Worm (Caenorhabditis elegans): Measurements from ENCODE around the gene K02D10.8.

- TF ChIP-seq dmd-6 (GFP tag; IDR thresholded peaks at IDR 0.05) = no peak
- TF ChIP-seq ceh-28 (tag; optimal IDR thresholded peaks at IDR 0.05) = no peak
- TF ChIP-seq cey-2 (tag; optimal IDR thresholded peaks at IDR 0.05; ENCODE audit: borderline replicate concordance, insufficient read depth) = no peak
- no peak for TF ChIP-seq lin-15B (tag; optimal IDR thresholded peaks at IDR 0.05)
- no peak for TF ChIP-seq set-16 (GFP tag; IDR thresholded peaks at IDR 0.05)
- TF ChIP-seq pha-4 (GFP tag; IDR thresholded peaks at IDR 0.05) = no peak
- no peak for TF ChIP-seq pha-4 (tag; optimal IDR thresholded peaks at IDR 0.05)
- no peak for TF ChIP-seq nhr-25 (tag; optimal IDR thresholded peaks at IDR 0.05; ENCODE audit: borderline replicate concordance, insufficient read depth)
- TF ChIP-seq ceh-82 (tag; optimal IDR thresholded peaks at IDR 0.05) = no peak
- no peak for TF ChIP-seq attf-4 (tag; optimal IDR thresholded peaks at IDR 0.05)
- TF ChIP-seq pqm-1 (tag; optimal IDR thresholded peaks at IDR 0.05) = no peak
- TF ChIP-seq skn-1 (tag; optimal IDR thresholded peaks at IDR 0.05) = no peak
- TF ChIP-seq egl-43 (GFP tag; IDR thresholded peaks at IDR 0.05) = no peak
Observed at ce11 chrIII:8754682-8755081, 31.5 kb upstream of the K02D10.8 start, which contains the start of gene tomm-70.

Measured in whole organism, L4 larva.